Fruit fly (Drosophila melanogaster): ENCODE measurements around the gene jet.

- TF ChIP-seq h (optimal IDR thresholded peaks at IDR 0.05) (no peak), psq (optimal IDR thresholded peaks at IDR 0.05) (no peak), ttk (optimal IDR thresholded peaks at IDR 0.05) (no peak), insv (optimal IDR thresholded peaks at IDR 0.05) (no peak), Myc (optimal IDR thresholded peaks at IDR 0.05) (no peak)
Observed at dm6 chr2L:4995010-4995836, 45.6 kb upstream of the jet start.
